Worm (Caenorhabditis elegans): Measurements from ENCODE around the gene F47D12.9.

DNA sequence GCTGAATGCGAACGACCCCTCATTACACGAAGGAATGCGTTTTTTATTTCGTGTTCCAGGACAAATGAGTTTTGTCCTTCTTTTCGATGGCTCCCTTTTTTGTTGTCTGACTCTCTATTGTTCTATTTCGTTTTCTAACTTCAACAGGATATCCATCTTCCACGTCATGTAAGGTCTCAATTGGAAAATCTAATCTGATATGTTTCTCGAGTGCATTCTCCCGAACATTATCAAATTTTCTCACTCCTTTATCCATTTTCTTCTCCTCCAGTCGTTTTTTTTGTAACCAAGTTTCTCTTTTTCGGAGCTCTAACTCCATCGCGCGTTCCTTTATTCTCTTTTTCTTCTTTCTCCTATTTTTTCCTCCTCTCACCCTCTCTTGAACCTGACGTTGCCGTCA lies 47.2 kb upstream of the F47D12.9 start:
- TF ChIP-seq ceh-28 (tag; optimal IDR thresholded peaks at IDR 0.05), result no peak
- no peak for TF ChIP-seq elt-3 (tag; optimal IDR thresholded peaks at IDR 0.05)
- TF ChIP-seq zag-1 (tag; optimal IDR thresholded peaks at IDR 0.05), result no peak
- no peak for TF ChIP-seq elt-1 (tag; optimal IDR thresholded peaks at IDR 0.05)
- no peak for TF ChIP-seq unc-62 (GFP tag; optimal IDR thresholded peaks at IDR 0.05)
- no peak for TF ChIP-seq sea-2 (GFP tag; optimal IDR thresholded peaks at IDR 0.05)
- no peak for TF ChIP-seq snpc-4 (tag; optimal IDR thresholded peaks at IDR 0.05)
- TF ChIP-seq mdl-1 (tag; optimal IDR thresholded peaks at IDR 0.05), result no peak

All from whole organism, L3 larva.